Fruit fly (Drosophila melanogaster) S2 (cell line): Measurements from ENCODE around the gene CG15170.

Source experiments
- CG8478 ChIP-seq: fragments of >200 bp; optimal IDR thresholded peaks from 2 replicates; lab custom pipeline; 2018
- CTCF ChIP-seq, 2 experiments: fragments of >200 bp; optimal IDR thresholded peaks; 2 replicates each; lab custom pipeline; 2018

DNA sequence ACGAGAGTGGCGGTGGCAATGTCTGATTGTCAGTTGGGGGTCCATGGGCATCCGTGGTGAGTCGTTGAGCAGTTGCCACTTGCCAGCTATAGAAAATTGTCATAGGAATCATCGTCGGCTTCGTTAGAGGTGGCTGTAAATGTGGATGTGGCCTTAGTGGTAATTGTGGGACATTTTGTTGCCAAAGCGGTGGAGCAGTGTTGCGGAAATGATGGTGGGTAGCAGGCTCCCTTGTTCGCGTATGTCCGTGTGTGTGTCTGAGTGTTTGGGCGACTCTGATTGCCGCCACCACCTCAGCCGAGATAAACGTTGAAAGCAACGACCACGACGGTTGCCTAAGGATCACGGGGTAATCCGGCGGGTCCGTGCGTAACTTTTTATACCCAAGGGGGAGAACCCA is 27.0 kb upstream of the CG15170 start:
- no peak for TF ChIP-seq CG8478 (lab: Kevin White, UChicago)
- no peak for TF ChIP-seq CTCF (optimal IDR thresholded peaks at IDR 0.05; lab: Kevin White, UChicago)
